Worm (Caenorhabditis elegans) whole organism, young adult: ENCODE results near the gene Y43C5A.2.
A peak's percentile ranks its signal among the peaks of the same experiment; 100 is the strongest.

Experiments used
- B0261.1 ChIP-seq: sonication (generic microtip); optimal IDR thresholded peaks from 2 replicates; lab custom pipeline; 2016; ENCODE audit warnings: mild to moderate bottlenecking, missing genetic modification characterization, moderate library complexity, missing compliant biosample characterization
- C17E4.6 ChIP-seq: fragments of 200-800 bp; sonication (Bioruptor generic); IDR thresholded peaks from 2 replicates; pipeline ENCODE4 v1.3.6; 2022; ENCODE audit warnings: missing genetic modification reagents, missing genetic modification characterization, missing compliant biosample characterization
- D2030.7 ChIP-seq: fragments of 200-800 bp; sonication (Bioruptor generic); IDR thresholded peaks from 2 replicates; pipeline ENCODE4 v1.3.6; 2022; ENCODE audit warnings: missing genetic modification reagents, missing genetic modification characterization, missing compliant biosample characterization
- F23B12.7 ChIP-seq: sonication (generic microtip); optimal IDR thresholded peaks from 2 replicates; lab custom pipeline; 2017; ENCODE audit warnings: missing genetic modification characterization, mild to moderate bottlenecking, missing compliant biosample characterization, antibody characterized with exemption, moderate library complexity; ENCODE audit not compliant: insufficient read depth
- F39B2.1 ChIP-seq: fragments of 200-800 bp; sonication (Bioruptor generic); IDR thresholded peaks from 2 replicates; pipeline ENCODE4 v1.3.6; 2022; ENCODE audit warnings: missing genetic modification reagents, missing genetic modification characterization, missing compliant biosample characterization
- F55B11.4 ChIP-seq: sonication (generic microtip); optimal IDR thresholded peaks from 2 replicates; lab custom pipeline; 2016; ENCODE audit warnings: missing compliant biosample characterization, missing genetic modification characterization, borderline replicate concordance; ENCODE audit not compliant: insufficient read depth
- F57A8.1 ChIP-seq: fragments of 200-800 bp; sonication (Bioruptor generic); optimal IDR thresholded peaks from 2 replicates; lab custom pipeline; 2018; ENCODE audit warnings: mild to moderate bottlenecking, missing genetic modification characterization, moderate library complexity, missing compliant biosample characterization
- K11D2.4 ChIP-seq: fragments of 200-800 bp; sonication (Bioruptor generic); IDR thresholded peaks from 2 replicates; pipeline ENCODE4 v1.3.6; 2022; ENCODE audit warnings: missing genetic modification reagents, missing genetic modification characterization, missing compliant biosample characterization
- T07F8.4 ChIP-seq: sonication (generic microtip); optimal IDR thresholded peaks from 2 replicates; lab custom pipeline; 2016; ENCODE audit warnings: mild to moderate bottlenecking, missing genetic modification characterization, moderate library complexity, missing compliant biosample characterization
- T26A5.8 ChIP-seq: sonication (generic microtip); optimal IDR thresholded peaks from 2 replicates; lab custom pipeline; 2016; ENCODE audit warnings: missing genetic modification characterization, missing compliant biosample characterization
- Y53G8AR.9 ChIP-seq: fragments of 200-800 bp; sonication (Bioruptor generic); conservative IDR thresholded peaks from 2 replicates; pipeline ENCODE4 v1.3.6; 2022; ENCODE audit warnings: missing genetic modification reagents, missing genetic modification characterization, missing compliant biosample characterization
- Y56A3A.18 ChIP-seq: fragments of 200-800 bp; sonication (Bioruptor generic); IDR thresholded peaks from 2 replicates; pipeline ENCODE4 v1.3.6; 2022; ENCODE audit warnings: missing genetic modification reagents, missing genetic modification characterization, missing compliant biosample characterization
- ama-1 ChIP-seq, 3 experiments: fragments of 150-350 bp in 1 of 3; sonication (generic microtip) in 2 of 3; optimal IDR thresholded peaks; 2 replicates each; lab custom pipeline; 2014 to 2018; ENCODE audit warnings: missing biosample characterization in 2 of 3, missing genetic modification characterization in 2 of 3, missing genetic modification reagents in 2 of 3
- attf-6 ChIP-seq: fragments of 200-800 bp; sonication (Bioruptor generic); IDR thresholded peaks from 2 replicates; pipeline ENCODE4 v1.3.6; 2022; ENCODE audit warnings: missing genetic modification reagents, missing genetic modification characterization, missing compliant biosample characterization
- ccch-3 ChIP-seq: fragments of 200-800 bp; sonication (Bioruptor generic); optimal IDR thresholded peaks from 2 replicates; lab custom pipeline; 2018; ENCODE audit warnings: mild to moderate bottlenecking, missing genetic modification characterization, missing compliant biosample characterization
- cebp-1 ChIP-seq, 2 experiments: fragments of 200-800 bp in 1 of 2; sonication (Bioruptor generic) in 1 of 2; sonication (generic microtip) in 1 of 2; IDR thresholded peaks in 1 of 2; optimal IDR thresholded peaks in 1 of 2; 2 replicates each; pipeline versions ENCODE4 v1.3.6 to Lab custom; 2017 to 2022; ENCODE audit warnings: missing compliant biosample characterization in 2 of 2, missing genetic modification characterization in 2 of 2, mild to moderate bottlenecking in 1 of 2, missing genetic modification reagents in 1 of 2, moderate library complexity in 1 of 2
- ceh-40 ChIP-seq: fragments of 200-800 bp; sonication (Bioruptor generic); IDR thresholded peaks from 2 replicates; pipeline ENCODE4 v1.3.6; 2022; ENCODE audit warnings: missing genetic modification characterization, missing compliant biosample characterization
- ceh-58 ChIP-seq: fragments of 200-800 bp; sonication (Bioruptor generic); IDR thresholded peaks from 2 replicates; pipeline ENCODE4 v1.3.6; 2022; ENCODE audit warnings: missing genetic modification characterization, missing compliant biosample characterization
- ceh-79 ChIP-seq: sonication (generic microtip); optimal IDR thresholded peaks from 2 replicates; lab custom pipeline; 2017; ENCODE audit warnings: mild to moderate bottlenecking, missing genetic modification characterization, missing compliant biosample characterization
- egl-44 ChIP-seq: fragments of 200-800 bp; sonication (Bioruptor generic); IDR thresholded peaks from 2 replicates; pipeline ENCODE4 v1.3.6; 2022; ENCODE audit warnings: missing genetic modification reagents, missing genetic modification characterization, missing compliant biosample characterization
- egrh-3 ChIP-seq: fragments of 200-800 bp; sonication (Bioruptor generic); IDR thresholded peaks from 2 replicates; pipeline ENCODE4 v1.3.6; 2022; ENCODE audit warnings: missing genetic modification reagents, missing genetic modification characterization, missing compliant biosample characterization
- ekl-4 ChIP-seq: fragments of 200-800 bp; sonication (Bioruptor generic); IDR thresholded peaks from 2 replicates; pipeline ENCODE4 v1.3.6; 2022; ENCODE audit warnings: missing genetic modification reagents, missing genetic modification characterization, missing compliant biosample characterization
- ets-4 ChIP-seq: fragments of 200-800 bp; sonication (Bioruptor generic); optimal IDR thresholded peaks from 2 replicates; lab custom pipeline; 2018; ENCODE audit warnings: mild to moderate bottlenecking, missing genetic modification characterization, missing compliant biosample characterization
- him-1 ChIP-seq: sonication (generic microtip); optimal IDR thresholded peaks from 2 replicates; lab custom pipeline; 2016; ENCODE audit warnings: missing genotype, missing genetic modification reagents, missing genetic modification characterization, missing compliant biosample characterization
- hmg-1.2 ChIP-seq: fragments of 200-800 bp; sonication (Bioruptor generic); IDR thresholded peaks from 2 replicates; pipeline ENCODE4 v1.3.6; 2022; ENCODE audit warnings: missing genetic modification reagents, missing genetic modification characterization, missing compliant biosample characterization
- let-526 ChIP-seq: fragments of 200-800 bp; sonication (Bioruptor generic); IDR thresholded peaks from 2 replicates; pipeline ENCODE4 v1.3.6; 2022; ENCODE audit warnings: missing genetic modification reagents, missing genetic modification characterization, missing compliant biosample characterization
- lin-26 ChIP-seq: fragments of 200-800 bp; sonication (Bioruptor generic); IDR thresholded peaks from 2 replicates; pipeline ENCODE4 v1.3.6; 2022; ENCODE audit warnings: missing genetic modification reagents, missing genetic modification characterization, missing compliant biosample characterization
- lin-40 ChIP-seq: sonication (generic microtip); optimal IDR thresholded peaks from 2 replicates; lab custom pipeline; 2016; ENCODE audit warnings: missing genetic modification characterization, mild to moderate bottlenecking, missing compliant biosample characterization, missing genotype, missing genetic modification reagents
- lsl-1 ChIP-seq: fragments of 200-800 bp; sonication (Bioruptor generic); optimal IDR thresholded peaks from 2 replicates; lab custom pipeline; 2018; ENCODE audit warnings: mild to moderate bottlenecking, missing genetic modification characterization, moderate library complexity, missing compliant biosample characterization
- madf-10 ChIP-seq: sonication (generic microtip); optimal IDR thresholded peaks from 2 replicates; lab custom pipeline; 2016; ENCODE audit warnings: mild to moderate bottlenecking, missing genetic modification characterization, missing compliant biosample characterization
- madf-3 ChIP-seq: fragments of 200-800 bp; sonication (Bioruptor generic); IDR thresholded peaks from 2 replicates; pipeline ENCODE4 v1.3.6; 2022; ENCODE audit warnings: missing genetic modification reagents, missing genetic modification characterization, missing compliant biosample characterization
- madf-6 ChIP-seq: fragments of 200-800 bp; sonication (Bioruptor generic); IDR thresholded peaks from 2 replicates; pipeline ENCODE4 v1.3.6; 2022; ENCODE audit warnings: missing genetic modification reagents, missing genetic modification characterization, missing compliant biosample characterization
- mel-28 ChIP-seq: sonication (generic microtip); optimal IDR thresholded peaks from 2 replicates; lab custom pipeline; 2016; ENCODE audit warnings: borderline replicate concordance, mild to moderate bottlenecking, missing genetic modification characterization, missing compliant biosample characterization
- mes-4 ChIP-seq: sonication (generic microtip); optimal IDR thresholded peaks from 2 replicates; lab custom pipeline; 2016; ENCODE audit warnings: missing genotype, missing genetic modification characterization, missing compliant biosample characterization
- mxl-1 ChIP-seq: sonication (generic microtip); optimal IDR thresholded peaks from 2 replicates; lab custom pipeline; 2016; ENCODE audit warnings: missing genetic modification characterization, missing compliant biosample characterization
- nhr-80 ChIP-seq: sonication (generic microtip); optimal IDR thresholded peaks from 2 replicates; lab custom pipeline; 2016; ENCODE audit warnings: missing genetic modification characterization, missing compliant biosample characterization
- pha-4 ChIP-seq: fragments of 150-350 bp; sonication (generic microtip); optimal IDR thresholded peaks from 2 replicates; lab custom pipeline; 2014; ENCODE audit warnings: missing biosample characterization, missing genetic modification reagents, missing genetic modification characterization
- rec-8 ChIP-seq, 2 experiments: sonication (generic microtip); optimal IDR thresholded peaks; 2 replicates each; lab custom pipeline; 2016; ENCODE audit warnings: mild to moderate bottlenecking in 2 of 2, missing genetic modification characterization in 2 of 2, missing genetic modification reagents in 2 of 2, missing genotype in 2 of 2, missing biosample characterization in 1 of 2, missing compliant biosample characterization in 1 of 2, moderate library complexity in 1 of 2
- snpc-1.1 ChIP-seq: sonication (generic microtip); optimal IDR thresholded peaks from 2 replicates; lab custom pipeline; 2017; ENCODE audit warnings: missing genetic modification characterization, mild to moderate bottlenecking, missing compliant biosample characterization, antibody characterized with exemption, moderate library complexity, missing genotype, missing genetic modification reagents; ENCODE audit not compliant: insufficient read depth
- somi-1 ChIP-seq: fragments of 200-800 bp; sonication (Bioruptor generic); optimal IDR thresholded peaks from 2 replicates; lab custom pipeline; 2018; ENCODE audit warnings: mild to moderate bottlenecking, missing genetic modification characterization, missing compliant biosample characterization
- sptf-2 ChIP-seq: fragments of 200-800 bp; sonication (Bioruptor generic); optimal IDR thresholded peaks from 2 replicates; lab custom pipeline; 2018; ENCODE audit warnings: mild to moderate bottlenecking, missing genetic modification characterization, missing compliant biosample characterization
- unc-130 ChIP-seq: sonication (generic microtip); optimal IDR thresholded peaks from 2 replicates; lab custom pipeline; 2016; ENCODE audit warnings: missing genetic modification reagents, missing genetic modification characterization, missing compliant biosample characterization
- zfh-2 ChIP-seq: fragments of 200-800 bp; sonication (Bioruptor generic); conservative IDR thresholded peaks from 2 replicates; pipeline ENCODE4 v1.3.6; 2022; ENCODE audit warnings: missing genetic modification reagents, missing genetic modification characterization, missing compliant biosample characterization
- zim-3 ChIP-seq: sonication (generic microtip); optimal IDR thresholded peaks from 2 replicates; lab custom pipeline; 2017; ENCODE audit warnings: mild to moderate bottlenecking, missing genetic modification characterization, moderate library complexity, missing compliant biosample characterization
- ztf-18 ChIP-seq: sonication (generic microtip); optimal IDR thresholded peaks from 2 replicates; lab custom pipeline; 2016; ENCODE audit warnings: missing genotype, mild to moderate bottlenecking, missing genetic modification characterization, missing compliant biosample characterization
- ztf-22 ChIP-seq: fragments of 200-800 bp; sonication (Bioruptor generic); optimal IDR thresholded peaks from 2 replicates; lab custom pipeline; 2018; ENCODE audit warnings: mild to moderate bottlenecking, missing genetic modification characterization, moderate library complexity, missing compliant biosample characterization
- ztf-6 ChIP-seq: fragments of 200-800 bp; sonication (Bioruptor generic); IDR thresholded peaks from 2 replicates; pipeline ENCODE4 v1.3.6; 2022; ENCODE audit warnings: missing genetic modification reagents, missing genetic modification characterization, missing compliant biosample characterization

The Y43C5A.2 gene

ce11 chrIV:10252350-10252792 lies 17.3 kb upstream of the Y43C5A.2 start (continued):
- TF ChIP-seq ceh-40 (GFP tag; lab: Robert Waterston, UW) (no peak), ama-1 (optimal IDR thresholded peaks at IDR 0.05; lab: Kevin White, UChicago) (no peak), ama-1 (GFP tag; optimal IDR thresholded peaks at IDR 0.05; lab: Kevin White, UChicago) (no peak), ceh-58 (GFP tag; lab: Robert Waterston, UW) (no peak), lsl-1 (no peak), madf-10 (tag; lab: Kevin White, UChicago) (peak; percentile 60), F57A8.1 (GFP tag; lab: Kevin White, UChicago) (no peak), ekl-4 (0 out of 2 replicates have a peak, but pooled peaks have one; percentile 28), ztf-6 (GFP tag; lab: Robert Waterston, UW) (no peak), mel-28 (tag; lab: Kevin White, UChicago) (no peak), rec-8 (tag; optimal IDR thresholded peaks at IDR 0.05; lab: Kevin White, UChicago) (no peak), T26A5.8 (tag; lab: Kevin White, UChicago) (no peak), unc-130 (no peak), lin-40 (tag; lab: Kevin White, UChicago) (peak; percentile 91), cebp-1 (GFP tag; IDR thresholded peaks at IDR 0.05; lab: Robert Waterston, UW) (peak; percentile 50; the same call in 1 of the 2 replicates), cebp-1 (tag; optimal IDR thresholded peaks at IDR 0.05; lab: Kevin White, UChicago) (peak; percentile 89), lin-26 (GFP tag; lab: Robert Waterston, UW) (no peak; the same call in 1 of the 2 replicates), ztf-18 (tag; lab: Kevin White, UChicago) (peak; percentile 21), zim-3 (tag; lab: Kevin White, UChicago) (no peak), him-1 (tag; lab: Kevin White, UChicago) (no peak), Y56A3A.18 (GFP tag; lab: Robert Waterston, UW) (no peak), ets-4 (GFP tag; lab: Kevin White, UChicago) (no peak), pha-4 (tag; lab: Kevin White, UChicago) (no peak), sptf-2 (GFP tag; lab: Kevin White, UChicago) (no peak), attf-6 (GFP tag; lab: Robert Waterston, UW) (no peak), C17E4.6 (GFP tag; lab: Robert Waterston, UW) (no peak), mxl-1 (tag; lab: Kevin White, UChicago) (peak; percentile 19), mes-4 (tag; lab: Kevin White, UChicago) (no peak), nhr-80 (tag; lab: Kevin White, UChicago) (peak; percentile 95), F55B11.4 (no peak), let-526 (peak; percentile 33; the same call in 1 of the 2 replicates), F39B2.1 (GFP tag; lab: Robert Waterston, UW) (no peak), K11D2.4 (GFP tag; lab: Robert Waterston, UW) (peak; percentile 88), somi-1 (GFP tag; lab: Kevin White, UChicago) (peak; percentile 84), madf-3 (GFP tag; lab: Robert Waterston, UW) (no peak), D2030.7 (GFP tag; lab: Robert Waterston, UW) (no peak), T07F8.4 (tag; lab: Kevin White, UChicago) (no peak), hmg-1.2 (GFP tag; lab: Robert Waterston, UW) (peak; percentile 84), Y53G8AR.9 (GFP tag; lab: Robert Waterston, UW) (peak; percentile 71), F23B12.7 (tag; lab: Kevin White, UChicago) (peak; percentile 40), madf-6 (GFP tag; lab: Robert Waterston, UW) (peak; percentile 12; the same call in 1 of the 2 replicates), ccch-3 (no peak), egl-44 (GFP tag; lab: Robert Waterston, UW) (peak; percentile 78; the same call in 1 of the 2 replicates), snpc-1.1 (tag; lab: Kevin White, UChicago) (no peak), ztf-22 (GFP tag; lab: Kevin White, UChicago) (peak; percentile 61), egrh-3 (GFP tag; lab: Robert Waterston, UW) (peak; percentile 76), zfh-2 (no peak), B0261.1 (tag; lab: Kevin White, UChicago) (no peak), ceh-79 (no peak)
